Worm (Caenorhabditis elegans) whole organism, L4/young adult: ENCODE results near the gene lec-10.

Source experiments
- W03F9.2 ChIP-seq: fragments of 150-350 bp; optimal IDR thresholded peaks from 2 replicates; lab custom pipeline; 2014; ENCODE audit warnings: missing biosample characterization, missing genetic modification characterization
- dao-5 ChIP-seq: sonication (generic microtip); optimal IDR thresholded peaks from 2 replicates; lab custom pipeline; 2016; ENCODE audit warnings: missing genotype, missing genetic modification characterization, moderate library complexity, missing compliant biosample characterization
- him-1 ChIP-seq: sonication (generic microtip); optimal IDR thresholded peaks from 2 replicates; lab custom pipeline; 2016; ENCODE audit warnings: missing genotype, missing genetic modification reagents, missing genetic modification characterization, missing compliant biosample characterization

The lec-10 gene

DNA sequence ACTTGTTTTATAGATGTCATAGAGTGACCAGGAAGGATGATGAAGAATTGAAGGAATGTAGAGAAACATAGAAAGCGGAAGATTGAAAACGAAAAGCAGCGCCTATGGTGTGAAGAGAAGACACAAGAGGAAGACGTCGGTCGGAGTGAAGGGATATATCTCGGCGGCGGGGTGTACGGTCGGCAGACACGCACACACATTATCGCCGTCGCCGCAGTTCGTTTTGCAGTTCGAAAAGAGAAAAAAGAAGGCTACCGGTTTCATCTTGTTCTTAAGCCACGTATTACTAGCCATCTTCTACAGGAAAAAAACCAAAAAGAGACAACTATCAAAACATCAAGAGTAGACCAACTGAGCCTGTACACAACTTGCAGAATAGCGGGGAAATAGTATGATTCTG is 24.4 kb upstream of the lec-10 start:
- TF ChIP-seq W03F9.2 (tag; lab: Kevin White, UChicago) (no peak), him-1 (tag; lab: Kevin White, UChicago) (no peak), dao-5 (tag; lab: Kevin White, UChicago) (no peak)

DNA sequence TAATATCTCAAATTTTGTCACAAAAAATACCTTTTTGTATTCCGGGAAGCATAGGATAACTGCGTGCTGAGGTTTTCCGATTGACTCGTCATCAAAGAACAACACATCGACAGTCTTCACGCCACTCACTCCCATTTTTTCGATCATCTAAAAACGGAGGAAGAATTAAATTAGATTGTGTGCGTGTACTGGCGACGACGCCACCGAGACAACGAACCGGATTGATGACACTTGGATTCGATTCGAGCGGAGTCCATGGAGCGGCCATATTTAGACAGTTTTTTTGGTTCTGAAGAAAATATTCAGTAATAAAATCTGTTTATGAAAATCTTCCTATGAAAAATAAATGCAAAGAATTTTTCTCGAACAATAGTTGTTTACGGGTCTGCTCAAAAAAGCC is 22.2 kb upstream of the lec-10 start, which contains the start of gene ubh-1:
TSS of gene ubh-1 (minus strand) at position 289 of the 400 bp plus-strand sequence.
- TF ChIP-seq dao-5 (tag; lab: Kevin White, UChicago): no peak
- TF ChIP-seq him-1 (tag; lab: Kevin White, UChicago): no peak
- no peak for TF ChIP-seq W03F9.2 (tag; lab: Kevin White, UChicago)

DNA sequence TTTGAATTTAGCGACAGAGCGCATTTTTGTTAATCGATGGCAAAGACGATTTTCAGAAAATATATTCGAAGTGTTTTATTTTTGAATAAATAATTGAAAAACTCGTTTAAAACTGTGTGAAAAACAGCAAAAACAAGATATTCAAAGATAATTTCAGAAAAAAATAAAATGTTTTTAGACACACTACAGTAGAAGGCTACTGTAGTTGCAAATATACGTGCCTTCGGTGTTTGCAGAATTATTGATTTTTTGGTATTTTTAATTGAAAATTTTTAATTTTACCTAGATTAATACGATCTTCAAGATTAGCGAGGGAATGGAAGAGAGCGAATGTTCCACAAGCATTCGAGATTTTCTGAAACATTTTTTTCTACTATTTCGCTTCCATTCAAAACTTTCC is 21.7 kb upstream of the lec-10 start:
- TF ChIP-seq him-1 (tag; lab: Kevin White, UChicago) (no peak), W03F9.2 (tag; lab: Kevin White, UChicago) (no peak), dao-5 (tag; lab: Kevin White, UChicago) (no peak)

DNA sequence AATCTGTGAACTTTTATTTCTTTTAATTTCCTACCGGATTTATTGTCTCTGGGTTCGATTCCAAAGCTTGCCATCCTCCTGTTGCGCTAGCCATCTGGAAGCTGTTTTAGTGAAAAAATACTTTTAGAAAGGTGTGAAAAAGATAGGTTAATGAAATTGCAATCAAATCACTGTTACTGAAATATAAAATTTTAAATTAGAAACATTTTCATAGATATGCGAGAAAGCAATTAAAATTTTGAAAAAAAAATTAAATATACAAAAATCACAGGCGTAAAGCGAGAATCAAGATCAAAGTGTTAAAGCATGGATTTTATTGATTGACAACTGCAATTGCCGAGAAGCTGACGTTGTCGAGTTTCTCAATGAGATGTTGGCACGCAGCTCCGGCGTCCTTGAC is 20.8 kb upstream of the lec-10 start, which contains the start of gene ubh-2:
TSS of gene ubh-2 (minus strand) at position 101 of the 400 bp plus-strand sequence.
- TF ChIP-seq W03F9.2 (tag; lab: Kevin White, UChicago) (no peak), him-1 (tag; lab: Kevin White, UChicago) (no peak), dao-5 (tag; lab: Kevin White, UChicago) (no peak)

DNA sequence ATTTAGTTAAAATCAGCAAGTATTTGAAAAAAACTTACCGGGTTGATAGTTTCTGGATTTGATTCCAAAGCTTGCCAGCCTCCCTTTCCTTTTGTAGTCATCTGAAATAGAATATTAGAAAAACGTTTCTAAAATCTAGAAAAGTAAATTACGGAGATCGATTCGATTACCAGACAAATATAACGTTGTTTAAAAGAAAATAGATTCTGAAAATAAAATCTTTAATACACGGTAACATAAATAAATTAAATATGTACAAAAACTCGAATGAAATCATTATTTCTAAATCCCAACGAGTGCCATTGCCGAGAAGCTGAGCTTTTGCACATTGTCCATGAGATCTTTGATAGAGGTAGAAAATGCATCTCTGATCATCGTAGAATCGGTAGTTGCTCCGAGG is 19.8 kb upstream of the lec-10 start, which contains the start of gene ubh-3:
TSS of gene ubh-3 (minus strand) at position 101 of the 400 bp plus-strand sequence.
- TF ChIP-seq him-1 (tag; lab: Kevin White, UChicago): no peak
- no peak for TF ChIP-seq W03F9.2 (tag; lab: Kevin White, UChicago)
- no peak for TF ChIP-seq dao-5 (tag; lab: Kevin White, UChicago)

DNA sequence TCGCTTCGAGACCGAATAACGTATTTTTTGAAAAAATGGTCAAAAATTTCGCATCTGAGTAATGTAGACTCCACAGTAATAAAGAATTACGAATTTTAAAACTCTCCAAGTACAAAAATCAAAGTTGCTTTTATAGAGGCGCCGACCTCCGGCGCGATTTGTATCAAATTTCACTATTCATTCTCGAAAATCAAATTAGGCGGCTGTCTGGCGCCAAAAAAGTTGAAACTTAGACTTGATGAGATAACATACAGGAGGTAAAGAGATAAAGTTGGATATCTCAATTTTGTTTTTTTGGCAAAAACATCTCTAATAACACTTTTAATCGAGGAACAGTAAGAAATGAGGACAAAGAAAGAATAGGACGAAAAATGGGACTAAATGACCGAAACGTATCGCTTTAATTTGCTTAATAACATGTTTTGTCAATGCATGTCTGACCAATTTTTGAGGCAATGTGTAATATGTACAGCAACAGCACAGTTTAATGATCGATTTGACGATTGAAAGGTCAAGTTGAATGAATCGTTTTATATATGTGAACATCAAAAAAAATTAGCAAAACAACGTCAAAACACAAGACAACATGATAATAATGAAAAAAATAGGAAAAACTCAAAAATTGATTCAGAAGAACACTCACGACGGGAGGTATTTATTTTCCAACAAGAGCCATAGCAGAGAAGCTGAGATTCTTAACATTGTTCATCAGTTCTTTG is 17.5 kb upstream of the lec-10 start:
- TF ChIP-seq dao-5 (tag; lab: Kevin White, UChicago) (no peak), him-1 (tag; lab: Kevin White, UChicago) (no peak), W03F9.2 (tag; lab: Kevin White, UChicago) (no peak)

DNA sequence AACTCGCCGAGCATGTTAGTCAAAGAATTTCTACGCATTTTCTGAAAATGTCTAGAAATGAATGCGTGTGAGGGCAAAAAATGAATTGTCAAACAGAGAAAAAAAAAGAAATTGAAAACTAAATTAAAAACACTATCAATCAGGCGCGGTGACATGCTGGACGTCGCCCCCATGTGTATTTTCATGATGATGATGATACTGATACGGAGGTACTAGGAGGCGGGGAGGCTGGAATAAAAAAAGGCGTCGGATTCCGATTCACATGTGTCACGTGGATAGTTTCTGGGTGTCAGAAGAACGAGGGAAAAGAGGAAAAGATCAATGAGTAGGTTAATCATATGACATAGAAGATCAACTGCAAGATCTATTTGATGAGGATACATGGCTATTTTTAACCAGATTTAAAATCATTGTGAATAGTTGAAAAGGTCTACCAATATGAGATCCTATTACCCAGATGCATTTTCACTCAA is 16.5 kb upstream of the lec-10 start, which contains the start of gene W01A11.7:
TSS of gene W01A11.7 (minus strand) at position 51 of the 473 bp plus-strand sequence.
- TF ChIP-seq W03F9.2 (tag; lab: Kevin White, UChicago): no peak
- no peak for TF ChIP-seq dao-5 (tag; lab: Kevin White, UChicago)
- no peak for TF ChIP-seq him-1 (tag; lab: Kevin White, UChicago)

DNA sequence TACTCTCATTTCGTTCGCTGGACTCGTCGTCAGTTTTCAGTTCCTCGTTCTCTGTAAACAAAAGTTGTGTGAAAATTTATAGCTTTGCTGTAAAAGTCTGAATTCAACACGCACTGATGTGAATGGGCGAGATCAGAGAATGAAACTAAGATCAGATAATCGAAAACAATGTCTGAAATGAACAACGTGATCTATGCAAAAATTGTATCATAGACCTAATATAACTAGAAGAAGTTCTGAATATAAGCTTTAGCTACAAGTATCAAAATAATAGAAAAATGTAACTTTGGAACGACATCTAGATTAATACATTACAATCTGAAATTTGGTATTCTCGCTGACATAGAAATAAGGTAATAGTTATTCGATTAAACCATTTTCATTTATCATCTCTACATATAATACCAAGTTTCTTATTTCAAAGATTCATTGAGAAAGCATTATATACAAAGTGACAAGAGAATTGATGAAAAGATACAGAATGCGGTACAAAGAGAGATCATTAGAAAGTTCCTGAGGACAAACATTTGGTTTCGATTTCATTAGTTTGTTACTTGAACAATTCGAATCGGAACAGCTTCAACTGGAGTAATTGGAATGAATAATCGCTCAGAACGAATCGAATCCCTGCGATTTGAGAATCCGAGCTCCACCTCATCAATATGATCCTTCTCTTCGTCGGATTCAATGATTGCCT is 15.4 kb upstream of the lec-10 start, which contains the start of gene moc-2:
TSS of gene moc-2 (minus strand) at position 51 of the 697 bp plus-strand sequence.
- no peak for TF ChIP-seq dao-5 (tag; lab: Kevin White, UChicago)
- no peak for TF ChIP-seq him-1 (tag; lab: Kevin White, UChicago)
- TF ChIP-seq W03F9.2 (tag; lab: Kevin White, UChicago): no peak

DNA sequence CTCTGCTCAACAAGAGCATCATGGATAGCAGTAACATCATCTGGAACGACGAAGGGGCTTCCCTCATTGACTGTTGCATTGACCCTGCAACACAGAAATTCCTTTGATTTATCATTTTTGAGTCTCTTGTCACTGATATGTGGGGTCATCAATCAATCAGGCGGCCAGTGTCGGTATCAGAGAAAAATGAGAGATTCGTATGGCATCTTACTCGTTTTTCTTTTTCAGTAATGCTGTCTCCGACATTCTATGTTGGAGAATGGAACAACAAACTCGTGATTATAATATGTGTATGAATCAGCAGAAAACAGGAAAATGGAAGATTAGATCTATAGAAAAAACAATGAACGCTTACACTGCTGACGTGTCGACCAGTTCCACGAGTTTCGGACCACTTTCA is 14.2 kb upstream of the lec-10 start:
- no peak for TF ChIP-seq W03F9.2 (tag; lab: Kevin White, UChicago)
- TF ChIP-seq dao-5 (tag; lab: Kevin White, UChicago): no peak
- no peak for TF ChIP-seq him-1 (tag; lab: Kevin White, UChicago)

DNA sequence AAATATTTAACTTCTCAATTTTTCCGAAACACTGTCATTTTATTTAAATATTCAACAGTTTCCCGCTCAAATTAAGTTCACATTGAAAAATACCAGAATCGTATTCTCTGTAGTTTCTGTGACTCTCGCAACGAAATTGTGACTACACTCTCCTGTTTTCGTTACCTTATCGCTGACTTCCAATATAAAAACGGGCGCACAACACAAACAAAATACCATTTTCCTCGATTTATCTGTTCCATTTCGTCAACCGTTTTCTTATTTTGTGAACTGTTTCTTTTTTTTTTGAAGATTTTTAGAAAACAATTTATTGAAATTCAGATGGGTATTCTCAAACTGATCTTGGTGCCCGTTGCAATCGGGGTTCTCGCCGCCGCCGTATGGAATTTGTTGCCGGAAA is 10.0 kb upstream of the lec-10 start, which contains the start of gene W01A11.1:
TSS of gene W01A11.1 (plus strand) at position 322 of the 400 bp plus-strand sequence.
- TF ChIP-seq dao-5 (tag; lab: Kevin White, UChicago) (no peak), him-1 (tag; lab: Kevin White, UChicago) (no peak), W03F9.2 (tag; lab: Kevin White, UChicago) (no peak)

DNA sequence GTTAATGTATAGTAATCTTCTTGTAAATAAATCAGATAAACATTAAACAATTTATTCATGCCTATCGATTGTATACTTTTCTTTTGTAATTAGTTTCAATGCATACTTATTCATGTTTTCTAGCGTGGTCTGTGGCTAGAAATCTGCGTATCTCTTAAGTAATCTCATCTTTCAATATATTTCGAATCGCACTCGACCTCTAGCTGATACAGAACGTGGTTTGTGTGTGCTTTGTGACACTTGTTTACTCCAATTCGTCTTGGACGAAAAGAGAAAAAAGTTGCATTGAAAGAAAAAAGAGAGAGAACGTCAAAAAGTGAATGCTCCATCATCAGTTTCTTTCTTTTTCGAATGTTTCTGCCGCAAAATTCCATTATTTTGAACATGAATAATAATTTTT is 9.5 kb upstream of the lec-10 start:
- no peak for TF ChIP-seq W03F9.2 (tag; lab: Kevin White, UChicago)
- no peak for TF ChIP-seq dao-5 (tag; lab: Kevin White, UChicago)
- TF ChIP-seq him-1 (tag; lab: Kevin White, UChicago): no peak

DNA sequence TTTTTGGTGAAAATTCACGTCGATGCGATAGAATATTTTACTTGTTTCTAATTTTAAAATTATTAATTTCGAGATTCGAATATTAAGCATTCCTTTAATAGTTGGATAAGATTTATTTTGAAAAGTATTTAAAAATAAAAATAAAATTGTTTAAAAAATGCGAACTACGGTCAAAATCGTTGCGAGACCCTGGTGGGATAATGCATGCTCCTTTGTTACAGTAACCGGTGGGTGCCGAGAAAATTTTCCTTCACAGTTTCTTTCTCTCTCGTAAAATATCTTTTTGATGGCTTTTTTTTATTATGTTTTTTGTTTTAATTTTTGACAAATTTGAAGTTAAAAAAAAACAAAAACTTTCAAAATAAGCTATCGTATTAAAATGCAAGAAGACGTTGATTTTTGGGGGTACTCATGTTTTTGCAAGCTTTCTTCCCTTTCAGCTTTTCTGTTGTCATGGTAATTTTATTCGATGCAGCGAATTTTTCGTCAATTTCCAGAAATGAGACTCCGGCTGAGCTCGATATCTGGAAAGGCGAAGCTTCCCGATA is 7.8 kb upstream of the lec-10 start, which contains the start of gene dgtr-1:
TSS of gene dgtr-1 (plus strand) at position 498 of the 548 bp plus-strand sequence.
- TF ChIP-seq W03F9.2 (tag; lab: Kevin White, UChicago): peak; percentile 23
- no peak for TF ChIP-seq dao-5 (tag; lab: Kevin White, UChicago)
- TF ChIP-seq him-1 (tag; lab: Kevin White, UChicago): no peak

DNA sequence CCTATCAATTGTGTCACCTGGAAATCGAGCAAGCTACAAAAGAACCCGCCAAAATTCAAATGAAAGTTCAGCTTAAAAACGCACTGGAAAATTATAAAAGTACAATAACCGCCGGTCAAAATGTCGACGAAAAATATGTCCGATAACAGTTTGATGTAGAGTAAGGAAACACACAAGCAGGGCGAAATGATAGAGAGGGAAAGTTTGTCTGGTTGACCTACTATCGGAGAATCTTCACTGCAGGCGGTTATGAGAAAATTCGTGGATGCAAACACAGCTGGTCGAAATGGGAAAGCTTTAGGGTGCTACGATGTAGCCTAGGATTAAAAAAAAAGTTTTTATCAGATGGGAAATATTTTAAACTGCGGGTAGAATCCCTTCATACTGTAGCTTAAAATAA is 6.4 kb upstream of the lec-10 start:
- TF ChIP-seq W03F9.2 (tag; lab: Kevin White, UChicago) (no peak), dao-5 (tag; lab: Kevin White, UChicago) (no peak), him-1 (tag; lab: Kevin White, UChicago) (no peak)
